Worm (Caenorhabditis elegans): ENCODE measurements around the gene Y15E3A.5.

- TF ChIP-seq him-1 (tag; optimal IDR thresholded peaks at IDR 0.05) (no peak), dao-5 (tag; optimal IDR thresholded peaks at IDR 0.05) (no peak), W03F9.2 (tag; optimal IDR thresholded peaks at IDR 0.05) (no peak)
Observed at ce11 chrX:15328343-15328742, 12.0 kb upstream of the Y15E3A.5 start.

Measured in whole organism, L4/young adult.